Worm (Caenorhabditis elegans) whole organism, L4 larva: Measurements from ENCODE around the gene F19F10.14.

Source experiments
- D1046.2 ChIP-seq: fragments of 200-800 bp; sonication (Bioruptor generic); IDR thresholded peaks from 2 replicates; pipeline ENCODE4 v1.3.6; 2022; ENCODE audit warnings: missing genetic modification characterization, missing compliant biosample characterization
- F10B5.3 ChIP-seq: sonication (generic microtip); optimal IDR thresholded peaks from 2 replicates; lab custom pipeline; 2016; ENCODE audit warnings: mild to moderate bottlenecking, missing genetic modification characterization, missing compliant biosample characterization
- R02D3.7 ChIP-seq: fragments of 150-350 bp; sonication (generic microtip); optimal IDR thresholded peaks from 3 replicates; lab custom pipeline; 2014; ENCODE audit warnings: missing biosample characterization, missing genetic modification characterization
- T20F7.1 ChIP-seq: fragments of 200-800 bp; sonication (Bioruptor generic); optimal IDR thresholded peaks from 2 replicates; lab custom pipeline; 2018; ENCODE audit warnings: mild to moderate bottlenecking, missing genetic modification characterization, missing compliant biosample characterization
- T26A8.4 ChIP-seq: fragments of 200-800 bp; sonication (Bioruptor generic); IDR thresholded peaks from 2 replicates; pipeline ENCODE4 v1.3.6; 2022; ENCODE audit warnings: missing genetic modification characterization, missing compliant biosample characterization
- Y5F2A.4 ChIP-seq: fragments of 200-800 bp; sonication (Bioruptor generic); optimal IDR thresholded peaks from 2 replicates; lab custom pipeline; 2018; ENCODE audit warnings: mild to moderate bottlenecking, missing genetic modification characterization, missing compliant biosample characterization
- aha-1 ChIP-seq: fragments of 150-350 bp; peaks from one replicate; lab custom pipeline; 2014; ENCODE audit warnings: missing biosample characterization, missing genetic modification characterization
- ceh-20 ChIP-seq: fragments of 200-800 bp; sonication (Bioruptor generic); IDR thresholded peaks from 2 replicates; pipeline ENCODE4 v1.3.6; 2022; ENCODE audit warnings: missing genetic modification reagents, missing genetic modification characterization, missing compliant biosample characterization
- daf-19 ChIP-seq: fragments of 200-800 bp; sonication (Bioruptor generic); conservative IDR thresholded peaks from 2 replicates; pipeline ENCODE4 v1.3.6; 2022; ENCODE audit warnings: missing genetic modification characterization, missing compliant biosample characterization
- dmd-8 ChIP-seq: fragments of 200-800 bp; sonication (Bioruptor generic); IDR thresholded peaks from 2 replicates; pipeline ENCODE4 v1.3.6; 2022; ENCODE audit warnings: missing genetic modification characterization, missing compliant biosample characterization
- dmd-9 ChIP-seq: fragments of 200-800 bp; sonication (Bioruptor generic); IDR thresholded peaks from 2 replicates; pipeline ENCODE4 v1.3.6; 2022; ENCODE audit warnings: missing genetic modification reagents, missing genetic modification characterization, missing compliant biosample characterization
- dpl-1 ChIP-seq: fragments of 150-350 bp; optimal IDR thresholded peaks from 2 replicates; lab custom pipeline; 2014; ENCODE audit warnings: missing biosample characterization, missing genetic modification reagents, missing genetic modification characterization
- duxl-1 ChIP-seq: sonication (generic microtip); optimal IDR thresholded peaks from 2 replicates; lab custom pipeline; 2016; ENCODE audit warnings: mild to moderate bottlenecking, missing genetic modification characterization, moderate library complexity, missing compliant biosample characterization; ENCODE audit not compliant: poor library complexity
- dve-1 ChIP-seq: sonication (generic microtip); optimal IDR thresholded peaks from 2 replicates; lab custom pipeline; 2017; ENCODE audit warnings: antibody characterized with exemption, mild to moderate bottlenecking, missing genetic modification characterization, missing compliant biosample characterization; ENCODE audit not compliant: insufficient read depth
- egl-27 ChIP-seq: sonication (generic microtip); optimal IDR thresholded peaks from 3 replicates; lab custom pipeline; 2017; ENCODE audit warnings: missing biosample characterization, missing genetic modification reagents, missing genetic modification characterization
- fos-1 ChIP-seq: fragments of 150-350 bp; optimal IDR thresholded peaks from 2 replicates; lab custom pipeline; 2014; ENCODE audit warnings: missing biosample characterization, missing genetic modification characterization
- hlh-30 ChIP-seq: sonication (generic microtip); optimal IDR thresholded peaks from 2 replicates; lab custom pipeline; 2017; ENCODE audit warnings: antibody characterized with exemption, mild to moderate bottlenecking, missing genetic modification characterization, missing compliant biosample characterization; ENCODE audit not compliant: insufficient read depth
- hmg-1.1 ChIP-seq: fragments of 200-800 bp; sonication (Bioruptor generic); IDR thresholded peaks from 2 replicates; pipeline ENCODE4 v1.3.6; 2022; ENCODE audit warnings: missing genetic modification reagents, missing genetic modification characterization, missing compliant biosample characterization
- lin-29 ChIP-seq: fragments of 200-800 bp; sonication (Bioruptor generic); IDR thresholded peaks from 2 replicates; pipeline ENCODE4 v1.3.6; 2022; ENCODE audit warnings: missing genetic modification reagents, missing genetic modification characterization, missing compliant biosample characterization
- lsy-2 ChIP-seq, 2 experiments: fragments of 150-350 bp in 1 of 2; sonication (generic microtip) in 1 of 2; optimal IDR thresholded peaks; 2 replicates each; lab custom pipeline; 2014 to 2017; ENCODE audit warnings: missing biosample characterization in 2 of 2, missing genetic modification characterization in 2 of 2
- mdt-29 ChIP-seq: fragments of 200-800 bp; sonication (Bioruptor generic); IDR thresholded peaks from 2 replicates; pipeline ENCODE4 v1.3.6; 2022; ENCODE audit warnings: missing genetic modification reagents, missing genetic modification characterization, missing compliant biosample characterization
- mep-1 ChIP-seq: fragments of 150-350 bp; sonication (generic microtip); optimal IDR thresholded peaks from 3 replicates; lab custom pipeline; 2014; ENCODE audit warnings: missing biosample characterization, missing genetic modification characterization
- mes-2 ChIP-seq: sonication (generic microtip); optimal IDR thresholded peaks from 2 replicates; lab custom pipeline; 2016; ENCODE audit warnings: missing genotype, mild to moderate bottlenecking, missing genetic modification characterization, missing compliant biosample characterization; ENCODE audit not compliant: poor library complexity, severe bottlenecking
- nhr-10 ChIP-seq: fragments of 150-350 bp; optimal IDR thresholded peaks from 2 replicates; lab custom pipeline; 2014; ENCODE audit warnings: missing biosample characterization, missing genetic modification characterization
- nhr-237 ChIP-seq: sonication (generic microtip); optimal IDR thresholded peaks from 2 replicates; lab custom pipeline; 2017; ENCODE audit warnings: missing biosample characterization, missing genetic modification characterization
- nhr-25 ChIP-seq: sonication (generic microtip); optimal IDR thresholded peaks from 2 replicates; lab custom pipeline; 2017; ENCODE audit warnings: missing genetic modification characterization, mild to moderate bottlenecking, missing compliant biosample characterization, antibody characterized with exemption, moderate library complexity, borderline replicate concordance; ENCODE audit not compliant: insufficient read depth
- nhr-42 ChIP-seq: fragments of 200-800 bp; sonication (Bioruptor generic); IDR thresholded peaks from 2 replicates; pipeline ENCODE4 v1.3.6; 2022; ENCODE audit warnings: missing genetic modification characterization, missing compliant biosample characterization
- nhr-6 ChIP-seq: fragments of 150-350 bp; optimal IDR thresholded peaks from 2 replicates; lab custom pipeline; 2014; ENCODE audit warnings: missing biosample characterization, missing genetic modification characterization
- nhr-77 ChIP-seq: fragments of 150-350 bp; optimal IDR thresholded peaks from 2 replicates; lab custom pipeline; 2014; ENCODE audit warnings: missing biosample characterization, missing genetic modification characterization
- pqm-1 ChIP-seq: sonication (generic microtip); optimal IDR thresholded peaks from 2 replicates; lab custom pipeline; 2017; ENCODE audit warnings: missing biosample characterization, missing genetic modification characterization
- sdz-12 ChIP-seq: fragments of 200-800 bp; sonication (Bioruptor generic); optimal IDR thresholded peaks from 2 replicates; lab custom pipeline; 2018; ENCODE audit warnings: mild to moderate bottlenecking, missing genetic modification characterization, missing compliant biosample characterization
- spr-3 ChIP-seq: fragments of 200-800 bp; sonication (Bioruptor generic); optimal IDR thresholded peaks from 2 replicates; lab custom pipeline; 2018; ENCODE audit warnings: mild to moderate bottlenecking, missing genetic modification characterization, missing compliant biosample characterization
- tag-97 ChIP-seq: fragments of 200-800 bp; sonication (Bioruptor generic); IDR thresholded peaks from 2 replicates; pipeline ENCODE4 v1.3.6; 2022; ENCODE audit warnings: missing genetic modification characterization, missing compliant biosample characterization
- tra-1 ChIP-seq: fragments of 200-800 bp; sonication (Bioruptor generic); IDR thresholded peaks from 2 replicates; pipeline ENCODE4 v1.3.6; 2022; ENCODE audit warnings: missing genetic modification reagents, missing genetic modification characterization, missing compliant biosample characterization
- unc-62 ChIP-seq, 3 experiments: fragments of 150-350 bp in 1 of 3; sonication (generic microtip); optimal IDR thresholded peaks in 2 of 3; peaks in 1 of 3; 1 replicate in 1 of 3; 2 replicates in 2 of 3; lab custom pipeline; 2014 to 2017; ENCODE audit warnings: missing biosample characterization in 3 of 3, missing genetic modification characterization in 3 of 3, missing genetic modification reagents in 3 of 3, missing genotype in 1 of 3
- zag-1 ChIP-seq: fragments of 150-350 bp; optimal IDR thresholded peaks from 2 replicates; lab custom pipeline; 2014; ENCODE audit warnings: missing biosample characterization, missing genetic modification characterization
- zfp-2 ChIP-seq: sonication (generic microtip); optimal IDR thresholded peaks from 2 replicates; lab custom pipeline; 2016; ENCODE audit warnings: mild to moderate bottlenecking, missing genetic modification characterization, missing compliant biosample characterization
- ztf-7 ChIP-seq: fragments of 150-350 bp; optimal IDR thresholded peaks from 2 replicates; lab custom pipeline; 2014; ENCODE audit warnings: missing biosample characterization, missing genetic modification characterization

Gene F19F10.14

DNA sequence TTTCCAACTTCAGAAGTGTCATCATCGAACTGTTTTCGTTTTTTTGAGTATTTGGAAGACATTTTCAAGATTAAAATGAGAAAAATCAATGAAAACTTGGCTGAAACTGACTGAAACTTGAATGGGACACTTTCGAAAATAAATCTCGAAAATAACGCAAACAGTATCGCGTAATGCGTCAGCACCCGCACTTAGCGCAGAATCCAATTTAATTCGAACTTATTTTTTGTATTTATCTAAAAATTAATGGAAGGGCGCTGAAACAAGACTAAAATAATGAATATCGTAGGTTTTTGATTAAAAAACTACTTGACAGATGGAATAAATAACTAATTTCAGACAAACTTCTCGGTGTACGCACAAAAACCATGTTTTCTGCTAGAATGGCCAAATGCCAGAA is 4.7 kb upstream of the F19F10.14 start, which contains the start of the genes snu-66 and ints-9 (continued):
- TF ChIP-seq T20F7.1 (GFP tag; lab: Kevin White, UChicago) (no peak), dmd-8 (GFP tag; lab: Robert Waterston, UW) (no peak), hmg-1.1 (GFP tag; lab: Robert Waterston, UW) (0 out of 2 replicates have a peak, but pooled peaks have one; percentile 29), dpl-1 (GFP tag; lab: Kevin White, UChicago) (peak; percentile 78), tag-97 (no peak), T26A8.4 (GFP tag; lab: Robert Waterston, UW) (peak; percentile 21; the same call in 1 of the 2 replicates)

DNA sequence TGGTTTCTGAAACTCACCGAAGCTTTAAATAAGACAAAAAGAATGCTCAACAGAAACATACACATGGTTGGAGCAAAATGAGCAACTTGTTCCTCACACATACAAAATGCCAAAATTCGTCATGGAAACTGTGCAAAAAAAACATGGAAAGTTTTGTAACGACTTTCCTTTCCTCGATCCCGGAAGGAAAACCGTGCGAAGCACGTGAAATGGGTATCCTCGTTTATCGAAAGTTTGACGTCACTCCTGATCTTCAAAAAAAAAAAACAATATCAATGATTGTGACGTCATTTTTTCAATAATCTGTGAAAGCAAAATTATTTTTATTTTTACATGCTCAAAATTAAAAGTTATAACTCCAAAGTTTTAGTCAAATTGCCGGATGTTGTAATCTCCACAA is 565 bp downstream of the F19F10.14 start, which contains the start of gene clec-212:
TSS of gene clec-212 (minus strand) at position 101 of the 400 bp plus-strand sequence.
- no peak for TF ChIP-seq mdt-29 (GFP tag; lab: Robert Waterston, UW)
- no peak for TF ChIP-seq mes-2 (tag; lab: Kevin White, UChicago)
- TF ChIP-seq sdz-12 (GFP tag; lab: Kevin White, UChicago), result no peak
- TF ChIP-seq T20F7.1 (GFP tag; lab: Kevin White, UChicago), result no peak
- no peak for TF ChIP-seq lsy-2 (tag; optimal IDR thresholded peaks at IDR 0.05; lab: Kevin White, UChicago)
- no peak for TF ChIP-seq zfp-2
- no peak for TF ChIP-seq egl-27 (tag; lab: Kevin White, UChicago)
- TF ChIP-seq dmd-9 (GFP tag; lab: Robert Waterston, UW), result no peak

ce11 chrV:7562947-7563346 is 7.9 kb downstream of the F19F10.14 start, which contains the start of gene F19F10.1:
TSS of gene F19F10.1 (plus strand) at chrV:7563247.
- TF ChIP-seq daf-19 (GFP tag; lab: Robert Waterston, UW), result no peak

DNA sequence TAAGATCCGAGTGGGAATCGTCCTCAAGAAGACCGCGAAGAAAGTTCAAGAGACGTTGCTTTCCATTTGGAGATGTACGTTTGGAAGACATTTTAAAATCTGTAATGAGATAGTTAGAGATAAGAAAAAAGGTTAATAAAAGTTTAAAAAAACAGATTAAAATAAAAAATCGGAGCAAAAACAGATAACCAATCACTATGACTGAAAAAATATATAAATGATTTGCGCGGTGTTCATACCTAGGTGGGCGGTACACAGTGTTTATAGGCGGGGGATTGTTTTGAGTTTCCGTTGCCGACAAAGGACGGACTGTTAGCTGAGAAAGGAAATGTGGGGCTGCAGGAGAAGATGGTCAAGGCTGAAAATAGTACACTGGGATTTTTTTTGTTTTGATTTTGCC is 12.2 kb downstream of the F19F10.14 start, which contains the start of gene ets-7:
TSS of gene ets-7 (minus strand) at position 101 of the 400 bp plus-strand sequence.
- TF ChIP-seq aha-1, result no peak
- no peak for TF ChIP-seq nhr-42 (GFP tag; lab: Robert Waterston, UW)
- TF ChIP-seq nhr-6 (tag; lab: Kevin White, UChicago), result no peak
- TF ChIP-seq nhr-237, result no peak
- no peak for TF ChIP-seq ztf-7 (tag; lab: Kevin White, UChicago)
- no peak for TF ChIP-seq lin-29 (GFP tag; lab: Robert Waterston, UW)

DNA sequence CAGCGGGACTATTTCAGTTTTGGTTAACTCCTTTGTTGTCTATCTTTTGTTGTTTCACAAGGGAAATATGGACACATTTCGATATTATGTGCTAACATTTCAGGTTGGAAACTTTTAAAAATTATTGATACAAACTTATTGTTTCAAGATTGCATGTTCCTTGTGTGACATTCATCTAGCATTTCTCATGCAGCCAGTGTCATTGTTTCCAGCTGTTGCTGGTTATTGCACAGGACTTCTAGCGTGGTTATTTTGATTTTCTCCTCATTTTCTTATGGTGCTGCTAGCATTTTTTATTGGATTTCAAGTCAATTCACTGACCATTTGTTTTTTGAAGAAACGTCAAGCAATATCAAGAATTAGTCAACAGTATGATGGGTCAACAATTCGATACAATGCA is 15.0 kb downstream of the F19F10.14 start:
- TF ChIP-seq unc-62 (GFP tag; optimal IDR thresholded peaks at IDR 0.05 in 1 of 2; lab: Kevin White, UChicago) (peak in 1 of 2 experiments; percentile 34), unc-62 (tag; optimal IDR thresholded peaks at IDR 0.05; lab: Kevin White, UChicago) (no peak), zag-1 (tag; lab: Kevin White, UChicago) (no peak)

- no peak for TF ChIP-seq R02D3.7 (tag; lab: Kevin White, UChicago)
- TF ChIP-seq unc-62 (GFP tag; optimal IDR thresholded peaks at IDR 0.05 in 1 of 2; lab: Kevin White, UChicago), result peak in 1 of 2 experiments; percentile 95
- TF ChIP-seq unc-62 (tag; optimal IDR thresholded peaks at IDR 0.05; lab: Kevin White, UChicago), result no peak
- TF ChIP-seq mep-1 (tag; lab: Kevin White, UChicago), result no peak
- TF ChIP-seq duxl-1 (tag; lab: Kevin White, UChicago), result no peak
- TF ChIP-seq ztf-7 (tag; lab: Kevin White, UChicago), result no peak
- peak; percentile 1 for TF ChIP-seq aha-1
- no peak for TF ChIP-seq ceh-20 (GFP tag; lab: Robert Waterston, UW)
- TF ChIP-seq egl-27 (tag; lab: Kevin White, UChicago), result no peak
- no peak for TF ChIP-seq D1046.2
- TF ChIP-seq, all 104 proteins: peak for 2
Observed at ce11 chrV:7553873-7554362, 16.9 kb downstream of the F19F10.14 start, which contains the start of gene ttr-10. TSS of gene ttr-10 (minus strand) at chrV:7553923.

ce11 chrV:7551821-7552220 is 19.0 kb downstream of the F19F10.14 start, which contains the start of gene F19F10.3:
TSS of gene F19F10.3 (plus strand) at chrV:7552121.
- TF ChIP-seq pqm-1 (tag; lab: Kevin White, UChicago), result no peak
- TF ChIP-seq T26A8.4 (GFP tag; lab: Robert Waterston, UW), result no peak
- TF ChIP-seq spr-3 (GFP tag; lab: Kevin White, UChicago), result no peak
- no peak for TF ChIP-seq fos-1 (tag; lab: Kevin White, UChicago)
- no peak for TF ChIP-seq Y5F2A.4 (GFP tag; lab: Kevin White, UChicago)
- TF ChIP-seq nhr-77 (tag; lab: Kevin White, UChicago), result no peak
- TF ChIP-seq F10B5.3 (tag; lab: Kevin White, UChicago), result no peak
- no peak for TF ChIP-seq dve-1 (tag; lab: Kevin White, UChicago)
- TF ChIP-seq tra-1 (GFP tag; lab: Robert Waterston, UW), result no peak
- TF ChIP-seq T20F7.1 (GFP tag; lab: Kevin White, UChicago), result no peak
- no peak for TF ChIP-seq nhr-10
- TF ChIP-seq hlh-30 (tag; lab: Kevin White, UChicago), result no peak
- TF ChIP-seq zag-1 (tag; lab: Kevin White, UChicago), result no peak
- TF ChIP-seq nhr-25 (tag; lab: Kevin White, UChicago), result no peak
